Fruit fly (Drosophila melanogaster) whole organism: ENCODE measurements around the gene sav.

Experiments
- CG8478 ChIP-seq: fragments of >200 bp; optimal IDR thresholded peaks from 2 replicates; lab custom pipeline; 2018; ENCODE audit warnings: inconsistent platforms
- pan ChIP-seq: fragments of >200 bp; optimal IDR thresholded peaks from 2 replicates; lab custom pipeline; 2017
- psq ChIP-seq: fragments of >200 bp; optimal IDR thresholded peaks from 2 replicates; lab custom pipeline; 2017
- usp ChIP-seq: fragments of >200 bp; optimal IDR thresholded peaks from 2 replicates; lab custom pipeline; 2017; ENCODE audit warnings: missing biosample characterization, missing genetic modification characterization, mixed read lengths

dm6 chr3R:23030900-23031299, 30.2 kb downstream of the sav start:
- TF ChIP-seq usp (GFP tag; lab: Kevin White, UChicago), result no peak
- no peak for TF ChIP-seq CG8478 (lab: Kevin White, UChicago)
- no peak for TF ChIP-seq psq (lab: Kevin White, UChicago)
- TF ChIP-seq pan (lab: Kevin White, UChicago), result no peak
